Fruit fly (Drosophila melanogaster) whole organism: Measurements from ENCODE around the gene CG11598.

Experiments used
- CG8478 ChIP-seq: fragments of >200 bp; optimal IDR thresholded peaks from 2 replicates; lab custom pipeline; 2018; ENCODE audit warnings: inconsistent platforms
- Dll ChIP-seq: fragments of >200 bp; optimal IDR thresholded peaks from 2 replicates; lab custom pipeline; 2017
- EcR ChIP-seq, 2 experiments: fragments of >200 bp; optimal IDR thresholded peaks; 2 replicates each; lab custom pipeline; 2017; ENCODE audit warnings: missing biosample characterization in 2 of 2, missing genetic modification characterization in 2 of 2, missing genetic modification reagents in 2 of 2
- pan ChIP-seq: fragments of >200 bp; optimal IDR thresholded peaks from 2 replicates; lab custom pipeline; 2017
- psq ChIP-seq: fragments of >200 bp; optimal IDR thresholded peaks from 2 replicates; lab custom pipeline; 2017
- usp ChIP-seq: fragments of >200 bp; optimal IDR thresholded peaks from 2 replicates; lab custom pipeline; 2017; ENCODE audit warnings: missing biosample characterization, missing genetic modification characterization, mixed read lengths

DNA sequence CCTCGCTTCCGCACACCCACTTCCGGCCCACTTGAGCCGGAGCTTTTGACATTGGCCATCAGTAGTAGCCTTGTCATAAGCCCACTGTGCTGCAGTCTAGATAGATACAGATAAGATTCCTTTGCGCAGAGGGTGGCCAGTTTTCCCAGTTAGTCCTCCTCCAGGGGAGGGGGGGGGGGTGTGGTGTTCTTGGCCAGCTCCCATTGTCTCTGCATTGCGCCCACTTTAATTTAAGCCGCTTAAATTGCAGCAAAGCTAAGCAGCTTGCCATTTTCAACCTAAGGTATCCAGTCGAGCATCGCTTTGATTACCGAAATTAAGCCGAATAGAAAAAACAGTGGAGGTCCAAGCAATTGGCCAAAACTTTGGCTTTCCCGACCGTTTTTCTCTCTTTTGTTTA, 11.9 kb upstream of the CG11598 start:
- no peak for TF ChIP-seq psq
- no peak for TF ChIP-seq CG8478 (lab: Kevin White, UChicago)
- no peak for TF ChIP-seq EcR (GFP tag; optimal IDR thresholded peaks at IDR 0.05; lab: Kevin White, UChicago)
- no peak for TF ChIP-seq pan
- no peak for TF ChIP-seq usp (GFP tag; lab: Kevin White, UChicago)
- TF ChIP-seq Dll (lab: Kevin White, UChicago) = no peak
